Fruit fly (Drosophila melanogaster) whole organism: Measurements from ENCODE around the gene MsrA.

ENCODE experiments used
- EcR ChIP-seq, 2 experiments: fragments of >200 bp; optimal IDR thresholded peaks; 2 replicates each; lab custom pipeline; 2017; ENCODE audit warnings: missing biosample characterization in 2 of 2, missing genetic modification characterization in 2 of 2, missing genetic modification reagents in 2 of 2
- usp ChIP-seq: fragments of >200 bp; optimal IDR thresholded peaks from 2 replicates; lab custom pipeline; 2017; ENCODE audit warnings: missing biosample characterization, missing genetic modification characterization, mixed read lengths

- TF ChIP-seq usp (GFP tag; lab: Kevin White, UChicago): no peak
- no peak for TF ChIP-seq EcR (GFP tag; optimal IDR thresholded peaks at IDR 0.05; lab: Kevin White, UChicago)
Measured at dm6 chr3L:15516440-15516839, 5.6 kb downstream of the MsrA start.
